Fruit fly (Drosophila melanogaster) whole organism, adult: Measurements from ENCODE around the gene CG15629.

Experiments used
- CG11617 ChIP-seq: fragments of 200-800 bp; sonication (Bioruptor generic); optimal IDR thresholded peaks from 2 replicates; lab custom pipeline; 2017; ENCODE audit warnings: mild to moderate bottlenecking, missing biosample characterization, missing genetic modification reagents, missing genetic modification characterization
- CG12768 ChIP-seq: fragments of 200-800 bp; sonication (Bioruptor generic); optimal IDR thresholded peaks from 2 replicates; lab custom pipeline; 2017; ENCODE audit warnings: missing biosample characterization, missing genetic modification characterization, mild to moderate bottlenecking, moderate library complexity, missing genetic modification reagents
- CG1620 ChIP-seq: fragments of 200-800 bp; sonication (Bioruptor generic); optimal IDR thresholded peaks from 2 replicates; lab custom pipeline; 2016; ENCODE audit warnings: missing biosample characterization, missing genetic modification characterization
- CG33017 ChIP-seq: fragments of 200-800 bp; sonication (Bioruptor generic); optimal IDR thresholded peaks from 2 replicates; lab custom pipeline; 2018; ENCODE audit warnings: missing biosample characterization, mild to moderate bottlenecking, missing genetic modification characterization, moderate library complexity
- CG5204 ChIP-seq: fragments of 200-800 bp; sonication (Bioruptor generic); optimal IDR thresholded peaks from 2 replicates; lab custom pipeline; 2016; ENCODE audit warnings: missing biosample characterization, missing genetic modification characterization
- CG7045 ChIP-seq: fragments of 200-800 bp; sonication (Bioruptor generic); optimal IDR thresholded peaks from 2 replicates; lab custom pipeline; 2017; ENCODE audit warnings: missing biosample characterization, mild to moderate bottlenecking, missing genetic modification characterization
- CG7101 ChIP-seq: fragments of 200-800 bp; sonication (Bioruptor generic); optimal IDR thresholded peaks from 2 replicates; lab custom pipeline; 2018; ENCODE audit warnings: missing biosample characterization, mild to moderate bottlenecking, missing genetic modification characterization, moderate library complexity
- Clk ChIP-seq: fragments of 200-800 bp; sonication (Bioruptor generic); optimal IDR thresholded peaks from 2 replicates; lab custom pipeline; 2017; ENCODE audit warnings: missing biosample characterization, missing genetic modification characterization
- Crg-1 ChIP-seq: fragments of 200-800 bp; sonication (Bioruptor generic); optimal IDR thresholded peaks from 2 replicates; lab custom pipeline; 2016; ENCODE audit warnings: missing biosample characterization, missing genetic modification characterization
- Hr96 ChIP-seq: fragments of 200-800 bp; sonication (Bioruptor generic); optimal IDR thresholded peaks from 2 replicates; lab custom pipeline; 2016; ENCODE audit warnings: missing biosample characterization, missing genetic modification characterization
- Mnt ChIP-seq: fragments of 200-800 bp; sonication (Bioruptor generic); optimal IDR thresholded peaks from 2 replicates; lab custom pipeline; 2016; ENCODE audit warnings: missing biosample characterization, mild to moderate bottlenecking, missing genetic modification characterization
- bab1 ChIP-seq: fragments of 200-800 bp; sonication (Bioruptor generic); optimal IDR thresholded peaks from 3 replicates; lab custom pipeline; 2019; ENCODE audit warnings: missing biosample characterization, mild to moderate bottlenecking, missing genetic modification characterization, moderate library complexity
- cic ChIP-seq: fragments of 200-800 bp; sonication (Bioruptor generic); optimal IDR thresholded peaks from 2 replicates; lab custom pipeline; 2017; ENCODE audit warnings: missing biosample characterization, mild to moderate bottlenecking, missing genetic modification characterization, moderate library complexity
- kay ChIP-seq: fragments of 200-800 bp; sonication (Bioruptor generic); peaks from one replicate; lab custom pipeline; 2016; ENCODE audit warnings: missing biosample characterization, missing genetic modification characterization, borderline replicate concordance
- ovo ChIP-seq: fragments of 200-800 bp; sonication (Bioruptor generic); optimal IDR thresholded peaks from 2 replicates; lab custom pipeline; 2016; ENCODE audit warnings: missing biosample characterization, missing genetic modification characterization
- pad ChIP-seq: fragments of 200-800 bp; sonication (Bioruptor generic); optimal IDR thresholded peaks from 3 replicates; lab custom pipeline; 2017; ENCODE audit warnings: missing biosample characterization, missing genetic modification characterization, mild to moderate bottlenecking, moderate library complexity, missing genetic modification reagents
- tj ChIP-seq: fragments of 200-800 bp; sonication (Bioruptor generic); optimal IDR thresholded peaks from 3 replicates; lab custom pipeline; 2017; ENCODE audit warnings: missing biosample characterization, mild to moderate bottlenecking, missing genetic modification characterization, moderate library complexity

CG15629 gene

dm6 chr2L:4812261-4813022, at the start of gene CG15629:
CG15629 (plus strand) TSS chr2L:4813009.
- TF ChIP-seq tj (GFP tag; lab: Kevin White, UChicago) (peak; percentile 53), CG7045 (no peak), pad (GFP tag; lab: Kevin White, UChicago) (no peak), CG11617 (GFP tag; lab: Kevin White, UChicago) (no peak)

dm6 chr2L:4793780-4794523, 18.9 kb upstream of the CG15629 start, which contains the start of gene fipi:
fipi (minus strand) TSS chr2L:4794044.
- TF ChIP-seq kay (GFP tag; lab: Kevin White, UChicago) (peak; percentile 93), pad (GFP tag; lab: Kevin White, UChicago) (peak; percentile 96), CG1620 (GFP tag; lab: Kevin White, UChicago) (no peak), cic (no peak)

- TF ChIP-seq Crg-1 (no peak), cic (no peak), bab1 (GFP tag; lab: Kevin White, UChicago) (no peak), Mnt (no peak), Hr96 (no peak), tj (GFP tag; lab: Kevin White, UChicago) (no peak), CG5204 (no peak), CG7045 (no peak), CG12768 (GFP tag; lab: Kevin White, UChicago) (no peak), CG1620 (GFP tag; lab: Kevin White, UChicago) (no peak)
These were observed 18.3 kb upstream of the CG15629 start, which contains the start of gene CG3294 for dm6 chr2L:4794524-4794804. CG3294 (plus strand) TSS chr2L:4794549.

DNA sequence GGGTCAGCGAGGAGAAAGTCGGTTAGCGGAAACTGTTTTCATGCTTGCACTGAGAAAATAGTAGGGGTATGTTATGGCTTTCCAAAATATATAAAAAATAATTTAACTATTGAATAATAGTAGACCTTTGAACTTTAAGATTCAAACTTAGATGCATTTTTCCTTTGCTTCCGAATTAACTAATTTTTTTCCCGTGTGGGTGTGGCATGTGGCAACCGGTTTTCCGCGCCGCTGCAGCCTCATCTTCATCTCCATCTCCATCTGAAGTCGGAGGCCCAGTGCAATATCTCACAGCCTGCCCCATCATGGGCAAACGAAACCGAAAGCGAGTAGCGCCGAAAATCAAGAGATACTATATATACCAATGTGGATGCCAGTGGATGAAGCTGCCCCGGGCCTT, 15.2 kb upstream of the CG15629 start:
- TF ChIP-seq Clk (GFP tag; lab: Kevin White, UChicago): no peak

DNA sequence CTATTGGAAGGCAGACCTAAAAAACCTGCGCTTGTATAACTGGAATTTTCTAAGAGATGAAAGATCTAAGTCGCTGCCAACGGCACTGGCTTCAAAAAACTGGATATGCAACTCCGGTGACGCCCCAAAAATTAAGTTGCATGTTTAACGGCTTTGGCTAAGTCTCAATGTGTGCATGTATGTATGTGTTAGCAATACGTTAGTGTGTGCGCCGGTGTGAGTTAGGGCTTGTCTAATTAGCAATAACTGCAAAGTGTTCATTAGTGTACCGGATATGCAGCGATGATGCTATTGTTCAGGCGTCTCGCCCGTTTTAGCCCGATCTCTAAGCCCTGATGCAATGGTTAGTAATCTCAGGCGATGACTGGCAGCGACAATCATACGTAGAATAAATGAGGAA, 13.9 kb upstream of the CG15629 start:
- TF ChIP-seq CG33017 (tag; lab: Kevin White, UChicago): no peak
- TF ChIP-seq Mnt: no peak
- no peak for TF ChIP-seq ovo (GFP tag; lab: Kevin White, UChicago)
- no peak for TF ChIP-seq CG11617 (GFP tag; lab: Kevin White, UChicago)
- TF ChIP-seq CG5204: no peak

- TF ChIP-seq ovo (GFP tag; lab: Kevin White, UChicago) (no peak), CG1620 (GFP tag; lab: Kevin White, UChicago) (no peak), pad (GFP tag; lab: Kevin White, UChicago) (no peak)
These were observed 12.8 kb upstream of the CG15629 start for dm6 chr2L:4800033-4800432.

dm6 chr2L:4801705-4802216, 11.0 kb upstream of the CG15629 start, which contains the start of gene slf:
slf (minus strand) TSS chr2L:4801923.
- TF ChIP-seq CG33017 (tag; lab: Kevin White, UChicago) (no peak), bab1 (GFP tag; lab: Kevin White, UChicago) (no peak), Clk (GFP tag; lab: Kevin White, UChicago) (no peak), cic (no peak), CG7045 (no peak)

- TF ChIP-seq CG5204: no peak
- no peak for TF ChIP-seq CG1620 (GFP tag; lab: Kevin White, UChicago)
- TF ChIP-seq cic: no peak
- no peak for TF ChIP-seq pad (GFP tag; lab: Kevin White, UChicago)
- TF ChIP-seq CG7101 (tag; lab: Kevin White, UChicago): no peak
- TF ChIP-seq bab1 (GFP tag; lab: Kevin White, UChicago): no peak
- no peak for TF ChIP-seq Crg-1
- TF ChIP-seq Mnt: no peak
These were observed 6.7 kb upstream of the CG15629 start for dm6 chr2L:4806109-4806508.

DNA sequence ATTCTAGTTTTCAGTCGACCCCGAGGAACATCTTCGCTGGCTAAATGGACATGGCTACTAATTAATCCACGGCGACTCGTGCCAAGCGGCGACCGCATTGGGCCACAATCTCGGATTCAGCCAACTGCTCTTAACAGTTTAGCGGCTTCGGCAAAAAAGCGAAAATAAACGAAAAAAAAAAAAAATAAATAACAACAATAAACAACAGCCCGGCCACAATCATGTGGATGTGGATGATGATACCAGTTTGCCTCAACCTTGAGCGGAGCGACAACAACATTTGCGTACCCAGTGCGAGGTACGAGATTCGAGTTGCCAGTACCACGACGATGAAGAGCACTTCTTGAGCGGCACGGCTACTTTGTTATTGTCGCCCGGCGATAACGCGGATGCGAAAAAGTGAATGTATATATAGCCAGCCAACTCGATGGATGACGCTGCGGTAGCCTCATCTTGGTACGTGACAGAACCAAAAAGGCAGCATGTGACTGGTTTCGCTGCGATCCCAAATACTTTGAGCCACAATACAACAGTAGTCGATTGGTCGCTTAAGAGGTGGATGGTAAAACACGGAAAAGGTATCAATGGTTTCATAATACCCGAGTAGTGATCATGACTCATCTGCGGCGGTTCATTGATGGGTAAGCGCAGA, 4.7 kb upstream of the CG15629 start:
- TF ChIP-seq CG7101 (tag; lab: Kevin White, UChicago) (no peak), tj (GFP tag; lab: Kevin White, UChicago) (no peak), Hr96 (no peak), CG11617 (GFP tag; lab: Kevin White, UChicago) (no peak), CG5204 (no peak), kay (GFP tag; lab: Kevin White, UChicago) (peak; percentile 58)
